Worm (Caenorhabditis elegans) whole organism, L4 larva: Measurements from ENCODE around the gene F32D8.1.
A peak's percentile ranks its signal among the peaks of the same experiment; 100 is the strongest.

ENCODE experiments used
- F10B5.3 ChIP-seq: sonication (generic microtip); optimal IDR thresholded peaks from 2 replicates; lab custom pipeline; 2016; ENCODE audit warnings: mild to moderate bottlenecking, missing genetic modification characterization, missing compliant biosample characterization
- F44E2.7 ChIP-seq: fragments of 200-800 bp; sonication (Bioruptor generic); IDR thresholded peaks from 2 replicates; pipeline ENCODE4 v2.1.2; 2022; ENCODE audit warnings: missing genetic modification characterization, missing compliant biosample characterization
- T26A8.4 ChIP-seq: fragments of 200-800 bp; sonication (Bioruptor generic); IDR thresholded peaks from 2 replicates; pipeline ENCODE4 v1.3.6; 2022; ENCODE audit warnings: missing genetic modification characterization, missing compliant biosample characterization
- Y5F2A.4 ChIP-seq: fragments of 200-800 bp; sonication (Bioruptor generic); optimal IDR thresholded peaks from 2 replicates; lab custom pipeline; 2018; ENCODE audit warnings: mild to moderate bottlenecking, missing genetic modification characterization, missing compliant biosample characterization
- aha-1 ChIP-seq: fragments of 150-350 bp; peaks from one replicate; lab custom pipeline; 2014; ENCODE audit warnings: missing biosample characterization, missing genetic modification characterization
- ama-1 ChIP-seq: fragments of 150-350 bp; optimal IDR thresholded peaks from 2 replicates; lab custom pipeline; 2014; ENCODE audit warnings: inconsistent platforms, mixed read lengths
- arid-1 ChIP-seq: fragments of 200-800 bp; sonication (Bioruptor generic); conservative IDR thresholded peaks from 2 replicates; pipeline ENCODE4 v1.3.6; 2022; ENCODE audit warnings: missing genetic modification reagents, missing genetic modification characterization, missing compliant biosample characterization
- attf-4 ChIP-seq: sonication (generic microtip); optimal IDR thresholded peaks from 3 replicates; lab custom pipeline; 2017; ENCODE audit warnings: missing biosample characterization, missing genetic modification characterization
- ceh-20 ChIP-seq: fragments of 200-800 bp; sonication (Bioruptor generic); IDR thresholded peaks from 2 replicates; pipeline ENCODE4 v1.3.6; 2022; ENCODE audit warnings: missing genetic modification reagents, missing genetic modification characterization, missing compliant biosample characterization
- ceh-32 ChIP-seq: sonication (generic microtip); optimal IDR thresholded peaks from 2 replicates; lab custom pipeline; 2016; ENCODE audit warnings: mild to moderate bottlenecking, missing genetic modification characterization, missing compliant biosample characterization; ENCODE audit not compliant: poor library complexity
- ceh-62 ChIP-seq: sonication (generic microtip); optimal IDR thresholded peaks from 2 replicates; lab custom pipeline; 2017; ENCODE audit warnings: missing biosample characterization, missing genetic modification characterization
- ceh-82 ChIP-seq: sonication (generic microtip); optimal IDR thresholded peaks from 2 replicates; lab custom pipeline; 2017; ENCODE audit warnings: missing biosample characterization, missing genetic modification characterization
- daf-16 ChIP-seq, 3 experiments: sonication (generic microtip); optimal IDR thresholded peaks; 2 replicates each; lab custom pipeline; 2016 to 2017; ENCODE audit warnings: missing genetic modification characterization in 3 of 3, missing genetic modification reagents in 3 of 3, mild to moderate bottlenecking in 2 of 3, missing compliant biosample characterization in 2 of 3, missing biosample characterization in 1 of 3, moderate library complexity in 1 of 3
- daf-8 ChIP-seq: fragments of 200-800 bp; sonication (Bioruptor generic); IDR thresholded peaks from 2 replicates; pipeline ENCODE4 v1.3.6; 2022; ENCODE audit warnings: missing genetic modification characterization, missing compliant biosample characterization
- dmd-6 ChIP-seq: fragments of 200-800 bp; sonication (Bioruptor generic); IDR thresholded peaks from 2 replicates; pipeline ENCODE4 v1.3.6; 2022; ENCODE audit warnings: missing genetic modification reagents, missing genetic modification characterization, missing compliant biosample characterization
- dmd-9 ChIP-seq: fragments of 200-800 bp; sonication (Bioruptor generic); IDR thresholded peaks from 2 replicates; pipeline ENCODE4 v1.3.6; 2022; ENCODE audit warnings: missing genetic modification reagents, missing genetic modification characterization, missing compliant biosample characterization
- dve-1 ChIP-seq: sonication (generic microtip); optimal IDR thresholded peaks from 2 replicates; lab custom pipeline; 2017; ENCODE audit warnings: antibody characterized with exemption, mild to moderate bottlenecking, missing genetic modification characterization, missing compliant biosample characterization; ENCODE audit not compliant: insufficient read depth
- egl-27 ChIP-seq: sonication (generic microtip); optimal IDR thresholded peaks from 3 replicates; lab custom pipeline; 2017; ENCODE audit warnings: missing biosample characterization, missing genetic modification reagents, missing genetic modification characterization
- egl-43 ChIP-seq: fragments of 200-800 bp; sonication (Bioruptor generic); IDR thresholded peaks from 2 replicates; pipeline ENCODE4 v1.3.6; 2022; ENCODE audit warnings: missing genetic modification reagents, missing genetic modification characterization, missing compliant biosample characterization
- hlh-30 ChIP-seq: sonication (generic microtip); optimal IDR thresholded peaks from 2 replicates; lab custom pipeline; 2017; ENCODE audit warnings: antibody characterized with exemption, mild to moderate bottlenecking, missing genetic modification characterization, missing compliant biosample characterization; ENCODE audit not compliant: insufficient read depth
- hmg-1.1 ChIP-seq: fragments of 200-800 bp; sonication (Bioruptor generic); IDR thresholded peaks from 2 replicates; pipeline ENCODE4 v1.3.6; 2022; ENCODE audit warnings: missing genetic modification reagents, missing genetic modification characterization, missing compliant biosample characterization
- lim-7 ChIP-seq: fragments of 200-800 bp; sonication (Bioruptor generic); IDR thresholded peaks from 2 replicates; pipeline ENCODE4 v1.3.6; 2022; ENCODE audit warnings: missing genetic modification characterization, missing compliant biosample characterization
- lin-38 ChIP-seq: fragments of 200-800 bp; sonication (Bioruptor generic); IDR thresholded peaks from 2 replicates; pipeline ENCODE4 v1.3.6; 2022; ENCODE audit warnings: missing genetic modification reagents, missing genetic modification characterization, missing compliant biosample characterization
- madf-9 ChIP-seq: fragments of 200-800 bp; sonication (Bioruptor generic); conservative IDR thresholded peaks from 2 replicates; pipeline ENCODE4 v1.3.6; 2022; ENCODE audit warnings: missing genetic modification reagents, missing genetic modification characterization, missing compliant biosample characterization
- mep-1 ChIP-seq: fragments of 150-350 bp; sonication (generic microtip); optimal IDR thresholded peaks from 3 replicates; lab custom pipeline; 2014; ENCODE audit warnings: missing biosample characterization, missing genetic modification characterization
- mxl-3 ChIP-seq: fragments of 200-800 bp; sonication (Bioruptor generic); optimal IDR thresholded peaks from 2 replicates; lab custom pipeline; 2018; ENCODE audit warnings: mild to moderate bottlenecking, missing genetic modification characterization, missing compliant biosample characterization
- nhr-102 ChIP-seq: sonication (generic microtip); optimal IDR thresholded peaks from 2 replicates; lab custom pipeline; 2016; ENCODE audit warnings: mild to moderate bottlenecking, missing genetic modification characterization, moderate library complexity, missing compliant biosample characterization
- nhr-111 ChIP-seq: fragments of 200-800 bp; sonication (Bioruptor generic); optimal IDR thresholded peaks from 2 replicates; lab custom pipeline; 2018; ENCODE audit warnings: mild to moderate bottlenecking, missing genetic modification characterization, missing compliant biosample characterization
- nhr-237 ChIP-seq: sonication (generic microtip); optimal IDR thresholded peaks from 2 replicates; lab custom pipeline; 2017; ENCODE audit warnings: missing biosample characterization, missing genetic modification characterization
- nhr-41 ChIP-seq: fragments of 200-800 bp; sonication (Bioruptor generic); IDR thresholded peaks from 2 replicates; pipeline ENCODE4 v1.3.6; 2022; ENCODE audit warnings: missing genetic modification reagents, missing genetic modification characterization, missing compliant biosample characterization
- nhr-42 ChIP-seq: fragments of 200-800 bp; sonication (Bioruptor generic); IDR thresholded peaks from 2 replicates; pipeline ENCODE4 v1.3.6; 2022; ENCODE audit warnings: missing genetic modification characterization, missing compliant biosample characterization
- nhr-48 ChIP-seq: sonication (generic microtip); optimal IDR thresholded peaks from 2 replicates; lab custom pipeline; 2016; ENCODE audit warnings: mild to moderate bottlenecking, missing genetic modification characterization, missing compliant biosample characterization
- nhr-6 ChIP-seq: fragments of 150-350 bp; optimal IDR thresholded peaks from 2 replicates; lab custom pipeline; 2014; ENCODE audit warnings: missing biosample characterization, missing genetic modification characterization
- php-3 ChIP-seq: fragments of 200-800 bp; sonication (Bioruptor generic); IDR thresholded peaks from 2 replicates; pipeline ENCODE4 v1.3.6; 2022; ENCODE audit warnings: missing genetic modification reagents, missing genetic modification characterization, missing compliant biosample characterization
- rbr-2 ChIP-seq: sonication (generic microtip); optimal IDR thresholded peaks from 2 replicates; lab custom pipeline; 2016; ENCODE audit warnings: missing genotype, missing genetic modification characterization, missing compliant biosample characterization
- saeg-2 ChIP-seq: fragments of 200-800 bp; sonication (Bioruptor generic); IDR thresholded peaks from 2 replicates; pipeline ENCODE4 v1.3.6; 2022; ENCODE audit warnings: missing genetic modification reagents, missing genetic modification characterization, missing compliant biosample characterization
- sdz-12 ChIP-seq: fragments of 200-800 bp; sonication (Bioruptor generic); optimal IDR thresholded peaks from 2 replicates; lab custom pipeline; 2018; ENCODE audit warnings: mild to moderate bottlenecking, missing genetic modification characterization, missing compliant biosample characterization
- set-16 ChIP-seq: fragments of 200-800 bp; sonication (Bioruptor generic); IDR thresholded peaks from 2 replicates; pipeline ENCODE4 v1.3.6; 2022; ENCODE audit warnings: missing genetic modification reagents, missing genetic modification characterization, missing compliant biosample characterization
- skn-1 ChIP-seq: fragments of 150-350 bp; optimal IDR thresholded peaks from 2 replicates; lab custom pipeline; 2014; ENCODE audit warnings: missing biosample characterization, missing genetic modification characterization
- spr-1 ChIP-seq: sonication (generic microtip); optimal IDR thresholded peaks from 2 replicates; lab custom pipeline; 2016; ENCODE audit warnings: mild to moderate bottlenecking, missing genetic modification characterization, missing compliant biosample characterization
- spr-3 ChIP-seq: fragments of 200-800 bp; sonication (Bioruptor generic); optimal IDR thresholded peaks from 2 replicates; lab custom pipeline; 2018; ENCODE audit warnings: mild to moderate bottlenecking, missing genetic modification characterization, missing compliant biosample characterization
- tag-97 ChIP-seq: fragments of 200-800 bp; sonication (Bioruptor generic); IDR thresholded peaks from 2 replicates; pipeline ENCODE4 v1.3.6; 2022; ENCODE audit warnings: missing genetic modification characterization, missing compliant biosample characterization
- tra-1 ChIP-seq: fragments of 200-800 bp; sonication (Bioruptor generic); IDR thresholded peaks from 2 replicates; pipeline ENCODE4 v1.3.6; 2022; ENCODE audit warnings: missing genetic modification reagents, missing genetic modification characterization, missing compliant biosample characterization
- unc-130 ChIP-seq: sonication (generic microtip); optimal IDR thresholded peaks from 2 replicates; lab custom pipeline; 2016; ENCODE audit warnings: missing genetic modification reagents, missing genetic modification characterization, missing compliant biosample characterization
- unc-62 ChIP-seq, 3 experiments: fragments of 150-350 bp in 1 of 3; sonication (generic microtip); optimal IDR thresholded peaks in 2 of 3; peaks in 1 of 3; 1 replicate in 1 of 3; 2 replicates in 2 of 3; lab custom pipeline; 2014 to 2017; ENCODE audit warnings: missing biosample characterization in 3 of 3, missing genetic modification characterization in 3 of 3, missing genetic modification reagents in 3 of 3, missing genotype in 1 of 3
- zag-1 ChIP-seq: fragments of 150-350 bp; optimal IDR thresholded peaks from 2 replicates; lab custom pipeline; 2014; ENCODE audit warnings: missing biosample characterization, missing genetic modification characterization
- zip-11 ChIP-seq: fragments of 200-800 bp; sonication (Bioruptor generic); IDR thresholded peaks from 2 replicates; pipeline ENCODE4 v1.3.6; 2022; ENCODE audit warnings: missing genetic modification characterization, missing compliant biosample characterization
- ztf-7 ChIP-seq: fragments of 150-350 bp; optimal IDR thresholded peaks from 2 replicates; lab custom pipeline; 2014; ENCODE audit warnings: missing biosample characterization, missing genetic modification characterization

The F32D8.1 gene

ce11 chrV:10858340-10858739 is 22.3 kb upstream of the F32D8.1 start (continued):
- peak; percentile 36 for TF ChIP-seq sdz-12
- TF ChIP-seq rbr-2 (tag; lab: Kevin White, UChicago), result peak; percentile 70

- TF ChIP-seq attf-4 (tag; lab: Kevin White, UChicago) (no peak), spr-3 (no peak), F44E2.7 (no peak), ama-1 (no peak), sdz-12 (no peak), hlh-30 (peak; percentile 73), T26A8.4 (GFP tag; lab: Robert Waterston, UW) (no peak), tag-97 (GFP tag; lab: Robert Waterston, UW) (no peak), egl-43 (GFP tag; lab: Robert Waterston, UW) (no peak), tra-1 (GFP tag; lab: Robert Waterston, UW) (no peak), ceh-62 (tag; lab: Kevin White, UChicago) (no peak), hmg-1.1 (GFP tag; lab: Robert Waterston, UW) (no peak), ceh-20 (GFP tag; lab: Robert Waterston, UW) (no peak), arid-1 (no peak), unc-62 (GFP tag; optimal IDR thresholded peaks at IDR 0.05 in 1 of 2; lab: Kevin White, UChicago) (peak in 1 of 2 experiments; percentile 71), unc-62 (tag; optimal IDR thresholded peaks at IDR 0.05; lab: Kevin White, UChicago) (no peak), saeg-2 (no peak), zip-11 (GFP tag; lab: Robert Waterston, UW) (no peak), nhr-102 (tag; lab: Kevin White, UChicago) (no peak), mep-1 (no peak), daf-8 (GFP tag; lab: Robert Waterston, UW) (no peak), aha-1 (tag; lab: Kevin White, UChicago) (peak; percentile 80), nhr-42 (no peak), php-3 (GFP tag; lab: Robert Waterston, UW) (0 out of 2 replicates have a peak, but pooled peaks have one; percentile 39), lin-38 (GFP tag; lab: Robert Waterston, UW) (no peak), nhr-41 (GFP tag; lab: Robert Waterston, UW) (no peak), unc-130 (GFP tag; lab: Kevin White, UChicago) (no peak), ceh-82 (tag; lab: Kevin White, UChicago) (no peak), rbr-2 (tag; lab: Kevin White, UChicago) (no peak), dmd-6 (peak; percentile 84), set-16 (GFP tag; lab: Robert Waterston, UW) (no peak), lim-7 (no peak), daf-16 (GFP tag; optimal IDR thresholded peaks at IDR 0.05; lab: Kevin White, UChicago) (no peak), daf-16 (tag; optimal IDR thresholded peaks at IDR 0.05; lab: Kevin White, UChicago) (peak; percentile 77), nhr-6 (tag; lab: Kevin White, UChicago) (no peak), ceh-32 (no peak), nhr-237 (tag; lab: Kevin White, UChicago) (no peak), madf-9 (GFP tag; lab: Robert Waterston, UW) (no peak), dve-1 (tag; lab: Kevin White, UChicago) (peak; percentile 9), skn-1 (tag; lab: Kevin White, UChicago) (no peak), F10B5.3 (tag; lab: Kevin White, UChicago) (no peak), zag-1 (tag; lab: Kevin White, UChicago) (no peak), nhr-111 (GFP tag; lab: Kevin White, UChicago) (no peak), mxl-3 (GFP tag; lab: Kevin White, UChicago) (peak; percentile 32), egl-27 (tag; lab: Kevin White, UChicago) (no peak), spr-1 (no peak), Y5F2A.4 (GFP tag; lab: Kevin White, UChicago) (no peak), ztf-7 (tag; lab: Kevin White, UChicago) (no peak), nhr-48 (tag; lab: Kevin White, UChicago) (no peak), dmd-9 (GFP tag; lab: Robert Waterston, UW) (no peak)
Measured at ce11 chrV:10859048-10859637, 21.5 kb upstream of the F32D8.1 start.
